Worm (Caenorhabditis elegans): ENCODE measurements around the gene ZK470.2.

ce11 chrX:4192235-4192634 is 57.3 kb downstream of the ZK470.2 start:
- TF ChIP-seq blmp-1 (tag; optimal IDR thresholded peaks at IDR 0.05; ENCODE audit: insufficient read depth) (no peak), skn-1 (tag; optimal IDR thresholded peaks at IDR 0.05) (no peak), lin-13 (GFP tag; optimal IDR thresholded peaks at IDR 0.05) (no peak), snpc-4 (tag; optimal IDR thresholded peaks at IDR 0.05) (no peak), zag-1 (tag; optimal IDR thresholded peaks at IDR 0.05) (no peak), lin-39 (tag; optimal IDR thresholded peaks at IDR 0.05) (no peak)
